Fruit fly (Drosophila melanogaster) whole organism, wandering third instar larva: Measurements from ENCODE around the gene CG7631.

Experiments used
- Abd-B ChIP-seq: fragments of >200 bp; optimal IDR thresholded peaks from 2 replicates; lab custom pipeline; 2017; ENCODE audit warnings: missing biosample characterization, missing genetic modification characterization
- CG9705 ChIP-seq: fragments of 200-800 bp; sonication (Bioruptor generic); optimal IDR thresholded peaks from 2 replicates; lab custom pipeline; 2018; ENCODE audit warnings: missing biosample characterization, mild to moderate bottlenecking, missing genetic modification characterization
- OdsH ChIP-seq: fragments of 200-800 bp; sonication (Bioruptor generic); optimal IDR thresholded peaks from 2 replicates; lab custom pipeline; 2016; ENCODE audit warnings: missing biosample characterization, mild to moderate bottlenecking, missing genetic modification characterization
- Rel ChIP-seq, 2 experiments: fragments of 200-800 bp; sonication (Bioruptor generic) in 1 of 2; optimal IDR thresholded peaks; 2 replicates in 1 of 2; 3 replicates in 1 of 2; lab custom pipeline; 2016 to 2019; ENCODE audit warnings: mild to moderate bottlenecking in 2 of 2, missing biosample characterization in 2 of 2, missing genetic modification characterization in 2 of 2, moderate library complexity in 1 of 2
- fru ChIP-seq: fragments of 200-800 bp; sonication (Bioruptor generic); optimal IDR thresholded peaks from 3 replicates; lab custom pipeline; 2016; ENCODE audit warnings: missing biosample characterization, mild to moderate bottlenecking, missing genetic modification characterization
- h ChIP-seq: fragments of 200-800 bp; sonication (Bioruptor generic); optimal IDR thresholded peaks from 3 replicates; lab custom pipeline; 2016; ENCODE audit warnings: missing biosample characterization, mild to moderate bottlenecking, missing genetic modification characterization
- lola ChIP-seq: fragments of >200 bp; optimal IDR thresholded peaks from 2 replicates; lab custom pipeline; 2017; ENCODE audit warnings: missing biosample characterization, missing genetic modification characterization
- pan ChIP-seq: fragments of >200 bp; optimal IDR thresholded peaks from 2 replicates; lab custom pipeline; 2017
- psq ChIP-seq: fragments of 200-800 bp; sonication (Bioruptor generic); optimal IDR thresholded peaks from 3 replicates; lab custom pipeline; 2017; ENCODE audit warnings: missing biosample characterization, mild to moderate bottlenecking, missing genetic modification characterization, moderate library complexity
- usp ChIP-seq: fragments of >200 bp; optimal IDR thresholded peaks from 2 replicates; lab custom pipeline; 2017; ENCODE audit warnings: missing biosample characterization, missing genetic modification characterization

DNA sequence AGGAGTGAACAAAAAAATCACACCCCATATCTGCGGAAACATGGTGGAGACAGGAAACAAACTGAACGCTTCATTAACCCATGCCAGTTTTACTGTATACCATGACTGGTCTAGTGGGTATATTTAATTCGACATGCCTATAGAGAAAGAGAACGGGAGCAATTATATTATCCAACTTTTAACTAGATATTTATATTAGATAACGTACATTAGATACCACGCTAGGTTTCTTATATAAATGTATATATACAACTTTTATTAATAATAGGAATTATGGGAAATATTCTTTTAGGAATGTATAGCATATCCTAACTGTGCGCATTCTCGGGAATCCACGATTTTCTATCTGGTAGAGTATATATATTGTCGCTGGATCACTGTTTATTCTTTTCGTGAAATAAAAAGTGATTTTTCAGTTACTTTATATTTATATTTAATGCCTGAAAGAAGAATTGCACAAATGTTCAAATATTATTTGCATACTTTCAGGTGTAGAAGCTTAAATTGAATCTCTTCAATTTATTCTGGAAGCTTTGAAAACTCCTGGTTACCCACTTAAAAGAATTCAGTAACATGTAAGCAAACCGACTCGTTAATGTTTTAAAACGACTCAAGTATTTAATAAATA, 15.1 kb upstream of the CG7631 start, which contains the start of gene Semp1:
- TF ChIP-seq lola (no peak), psq (GFP tag; lab: Kevin White, UChicago) (no peak), CG9705 (no peak), pan (lab: Kevin White, UChicago) (no peak), Rel (GFP tag; optimal IDR thresholded peaks at IDR 0.05; lab: Kevin White, UChicago) (no peak), Rel (tag; optimal IDR thresholded peaks at IDR 0.05; lab: Kevin White, UChicago) (no peak), Abd-B (GFP tag; lab: Kevin White, UChicago) (no peak), h (GFP tag; lab: Kevin White, UChicago) (no peak), usp (no peak), fru (GFP tag; lab: Kevin White, UChicago) (no peak), OdsH (no peak)
